Fruit fly (Drosophila melanogaster): ENCODE measurements around the gene lectin-28C.

dm6 chr2L:7840152-7840551 is 16.7 kb upstream of the lectin-28C start, which contains the start of gene CG14537:
- no peak for TF ChIP-seq cic (GFP tag; optimal IDR thresholded peaks at IDR 0.05)
- TF ChIP-seq kay (GFP tag; ENCODE audit: borderline replicate concordance): no peak
- TF ChIP-seq Clk (GFP tag; optimal IDR thresholded peaks at IDR 0.05): no peak
- TF ChIP-seq tj (GFP tag; optimal IDR thresholded peaks at IDR 0.05): no peak
- no peak for TF ChIP-seq CG14711 (tag; optimal IDR thresholded peaks at IDR 0.05)
- no peak for TF ChIP-seq CG7101 (tag; optimal IDR thresholded peaks at IDR 0.05)
- no peak for TF ChIP-seq bab1 (GFP tag; optimal IDR thresholded peaks at IDR 0.05)
- no peak for TF ChIP-seq CG11617 (GFP tag; optimal IDR thresholded peaks at IDR 0.05)
- no peak for TF ChIP-seq pad (GFP tag; optimal IDR thresholded peaks at IDR 0.05)
- no peak for TF ChIP-seq toe (GFP tag; optimal IDR thresholded peaks at IDR 0.05)
- TF ChIP-seq Mnt (GFP tag; optimal IDR thresholded peaks at IDR 0.05): no peak
- no peak for TF ChIP-seq ovo (GFP tag; optimal IDR thresholded peaks at IDR 0.05)
